Worm (Caenorhabditis elegans): ENCODE data around the gene col-139.

col-139 gene

DNA sequence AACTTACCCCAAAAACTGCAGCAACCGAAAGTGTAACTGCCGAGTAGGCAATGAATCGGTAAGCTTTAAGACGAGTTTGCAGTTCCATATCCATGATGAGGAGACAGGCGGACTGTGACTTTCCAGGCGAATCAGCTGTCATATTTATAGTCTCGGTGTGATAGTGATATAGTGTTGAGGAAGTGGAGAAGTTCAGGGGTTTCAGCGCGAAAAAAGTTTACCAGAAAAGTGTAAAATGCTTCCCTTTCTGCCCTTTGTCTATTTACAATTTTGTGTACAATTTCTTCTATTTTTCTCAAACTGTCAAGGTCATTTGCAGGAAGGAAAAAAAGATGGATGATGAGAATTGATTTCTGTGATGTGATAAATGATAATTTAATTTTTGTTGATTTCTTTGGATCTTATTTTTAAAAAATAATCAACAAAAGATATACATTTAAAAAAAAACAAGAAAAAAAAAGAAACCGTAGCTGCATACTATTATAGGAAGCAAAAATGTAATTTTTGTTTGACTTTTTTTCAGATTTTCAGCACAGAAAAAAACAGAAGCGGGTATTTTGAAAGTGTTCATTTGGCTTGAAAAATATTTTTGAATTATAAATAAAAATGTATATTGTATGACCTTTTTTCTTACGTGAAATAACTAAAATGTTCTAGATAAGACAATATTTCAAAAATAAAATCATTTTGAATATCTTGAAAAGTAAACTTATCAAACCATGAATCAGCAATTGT is at the start of gene col-139, which contains the start of gene F41F3.1:
Gene col-139, minus strand, starts transcription at position 101 of the 735 bp plus-strand sequence.
Gene F41F3.1, plus strand, starts transcription at position 685 of the 735 bp plus-strand sequence.
- TF ChIP-seq ceh-14 (tag; optimal IDR thresholded peaks at IDR 0.05) (no peak), unc-42 (tag; optimal IDR thresholded peaks at IDR 0.05) (no peak), madf-2 (tag; optimal IDR thresholded peaks at IDR 0.05) (no peak), unc-86 (tag; optimal IDR thresholded peaks at IDR 0.05) (no peak), ceh-22 (tag; optimal IDR thresholded peaks at IDR 0.05) (no peak), F13H6.1 (tag; optimal IDR thresholded peaks at IDR 0.05) (no peak), hlh-6 (tag; optimal IDR thresholded peaks at IDR 0.05) (no peak), eyg-1 (tag; optimal IDR thresholded peaks at IDR 0.05) (no peak), ceh-9 (tag; optimal IDR thresholded peaks at IDR 0.05) (no peak), ceh-34 (tag; optimal IDR thresholded peaks at IDR 0.05) (no peak), pqm-1 (tag; optimal IDR thresholded peaks at IDR 0.05) (no peak), ceh-30 (tag; optimal IDR thresholded peaks at IDR 0.05) (no peak)

DNA sequence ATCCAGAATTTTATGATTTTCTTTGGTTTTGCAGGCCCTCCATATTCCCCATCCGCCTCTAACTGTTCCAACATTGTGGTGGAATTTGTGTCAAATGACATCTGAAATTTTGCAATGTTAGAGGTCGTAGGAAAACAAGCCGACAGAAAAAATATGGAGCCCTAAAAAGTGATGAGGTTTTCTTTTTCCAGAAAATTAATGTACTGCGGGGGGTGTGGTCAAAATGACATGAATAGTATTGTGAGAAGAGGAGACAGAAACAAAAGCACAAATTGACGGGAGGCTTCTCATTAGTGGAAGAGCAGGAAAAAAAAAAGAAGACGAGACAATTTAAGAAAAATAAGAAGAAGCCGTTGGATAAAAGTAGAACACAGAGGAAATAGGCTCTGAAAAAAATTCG is 46.4 kb upstream of the col-139 start, which contains the start of gene ZC266.1:
Gene ZC266.1, minus strand, starts transcription at position 101 of the 400 bp plus-strand sequence.
- TF ChIP-seq nhr-11 (tag; optimal IDR thresholded peaks at IDR 0.05) (no peak), ceh-6 (GFP tag; optimal IDR thresholded peaks at IDR 0.05) (no peak), pha-2 (tag; optimal IDR thresholded peaks at IDR 0.05) (no peak), npax-4 (tag; optimal IDR thresholded peaks at IDR 0.05) (no peak), F13H6.1 (tag; optimal IDR thresholded peaks at IDR 0.05) (no peak), dmd-4 (tag; optimal IDR thresholded peaks at IDR 0.05; ENCODE audit: borderline replicate concordance) (no peak), sox-2 (GFP tag; IDR thresholded peaks at IDR 0.05) (no peak), pqm-1 (tag; optimal IDR thresholded peaks at IDR 0.05) (no peak), pha-4 (tag; optimal IDR thresholded peaks at IDR 0.05) (no peak), unc-3 (GFP tag; conservative IDR thresholded peaks at IDR 0.05) (no peak), unc-3 (tag; optimal IDR thresholded peaks at IDR 0.05) (no peak), syd-9 (tag; optimal IDR thresholded peaks at IDR 0.05) (no peak), unc-42 (tag; optimal IDR thresholded peaks at IDR 0.05) (no peak), ets-4 (tag; optimal IDR thresholded peaks at IDR 0.05) (no peak), ama-1 (optimal IDR thresholded peaks at IDR 0.05) (no peak), unc-55 (GFP tag; optimal IDR thresholded peaks at IDR 0.05) (no peak), Y22D7AL.16 (tag; optimal IDR thresholded peaks at IDR 0.05) (no peak), dve-1 (tag; optimal IDR thresholded peaks at IDR 0.05) (no peak), ztf-16 (tag; optimal IDR thresholded peaks at IDR 0.05) (no peak)

DNA sequence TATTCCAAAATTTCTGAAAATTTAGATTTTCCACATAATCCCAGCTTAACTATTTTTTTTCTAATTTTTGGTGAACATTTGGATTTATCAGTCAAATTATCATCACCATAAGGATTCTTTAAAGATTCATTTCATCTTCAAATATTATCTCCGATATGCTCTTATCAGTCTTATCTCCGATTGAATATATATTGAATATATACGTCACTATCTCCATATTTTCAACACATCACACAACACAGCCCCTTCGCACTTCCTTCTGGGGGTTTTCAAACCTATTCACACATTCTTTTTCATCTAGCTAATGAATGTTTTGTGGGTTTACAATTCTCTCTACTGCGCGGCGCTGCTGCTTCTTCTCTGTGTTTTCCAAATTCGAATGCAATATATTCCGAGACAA is 44.9 kb upstream of the col-139 start:
- no peak for TF ChIP-seq ztf-16 (tag; optimal IDR thresholded peaks at IDR 0.05)
- no peak for TF ChIP-seq C38D4.7 (GFP tag; optimal IDR thresholded peaks at IDR 0.05)
- no peak for TF ChIP-seq pat-9 (tag; optimal IDR thresholded peaks at IDR 0.05)
- no peak for TF ChIP-seq F13H6.1 (tag; optimal IDR thresholded peaks at IDR 0.05)
- no peak for TF ChIP-seq rnt-1 (tag; optimal IDR thresholded peaks at IDR 0.05)
- TF ChIP-seq K09A11.1 (tag; optimal IDR thresholded peaks at IDR 0.05; ENCODE audit: insufficient read depth): no peak
- no peak for TF ChIP-seq pqm-1 (tag; optimal IDR thresholded peaks at IDR 0.05)
- TF ChIP-seq ceh-19 (GFP tag; optimal IDR thresholded peaks at IDR 0.05): no peak
- no peak for TF ChIP-seq hlh-15 (tag; optimal IDR thresholded peaks at IDR 0.05)
- TF ChIP-seq pag-3 (tag; optimal IDR thresholded peaks at IDR 0.05; ENCODE audit: borderline replicate concordance): no peak
- TF ChIP-seq sox-4 (tag; optimal IDR thresholded peaks at IDR 0.05): no peak
- no peak for TF ChIP-seq ref-2 (tag; optimal IDR thresholded peaks at IDR 0.05)
- TF ChIP-seq unc-86 (tag; optimal IDR thresholded peaks at IDR 0.05): no peak
- TF ChIP-seq C08G9.2 (tag; optimal IDR thresholded peaks at IDR 0.05): no peak

All from whole organism, late embryonic.